Fruit fly (Drosophila melanogaster) whole organism, embryonic: ENCODE results near the gene CG3165.

Experiments
- ATbp ChIP-seq: fragments of 200-800 bp; sonication (Bioruptor generic); optimal IDR thresholded peaks from 2 replicates; lab custom pipeline; 2017; ENCODE audit warnings: missing biosample characterization, mild to moderate bottlenecking, missing genetic modification characterization, missing genetic modification reagents
- B-H1 ChIP-seq: fragments of 200-800 bp; sonication (Bioruptor generic); IDR thresholded peaks from 3 replicates; pipeline ENCODE4 v1.3.6; 2022; ENCODE audit warnings: missing biosample characterization, missing genetic modification characterization
- CG10654 ChIP-seq: fragments of 200-800 bp; sonication (Bioruptor generic); optimal IDR thresholded peaks from 2 replicates; lab custom pipeline; 2016; ENCODE audit warnings: missing biosample characterization, missing genetic modification characterization
- CG10979 ChIP-seq: fragments of 200-800 bp; sonication (Bioruptor generic); optimal IDR thresholded peaks from 2 replicates; lab custom pipeline; 2018; ENCODE audit warnings: missing biosample characterization, mild to moderate bottlenecking, missing genetic modification characterization, moderate library complexity
- CG12219 ChIP-seq: fragments of 200-800 bp; sonication (Bioruptor generic); optimal IDR thresholded peaks from 3 replicates; lab custom pipeline; 2018; ENCODE audit warnings: missing biosample characterization, mild to moderate bottlenecking, missing genetic modification characterization
- CG12299 ChIP-seq: fragments of 200-800 bp; sonication (Bioruptor generic); optimal IDR thresholded peaks from 2 replicates; lab custom pipeline; 2018; ENCODE audit warnings: missing biosample characterization, mild to moderate bottlenecking, missing genetic modification characterization
- CG14050 ChIP-seq: fragments of 200-800 bp; sonication (Bioruptor generic); IDR thresholded peaks from 3 replicates; pipeline ENCODE4 v1.3.6; 2022; ENCODE audit warnings: missing biosample characterization, missing genetic modification characterization
- CG14441 ChIP-seq: fragments of 200-800 bp; sonication (Bioruptor generic); IDR thresholded peaks from 2 replicates; pipeline ENCODE4 v1.3.6; 2022; ENCODE audit warnings: missing biosample characterization, missing genetic modification characterization
- CG15073 ChIP-seq: fragments of 200-800 bp; sonication (Bioruptor generic); optimal IDR thresholded peaks from 2 replicates; lab custom pipeline; 2016; ENCODE audit warnings: missing biosample characterization, missing genetic modification characterization
- CG17912 ChIP-seq: fragments of 200-800 bp; sonication (Bioruptor generic); optimal IDR thresholded peaks from 2 replicates; lab custom pipeline; 2018; ENCODE audit warnings: missing biosample characterization, mild to moderate bottlenecking, missing genetic modification characterization
- CG18011 ChIP-seq: fragments of 200-800 bp; sonication (Bioruptor generic); optimal IDR thresholded peaks from 2 replicates; lab custom pipeline; 2017; ENCODE audit warnings: missing biosample characterization, missing genetic modification characterization, mild to moderate bottlenecking, moderate library complexity, missing genotype
- CG18262 ChIP-seq: fragments of 200-800 bp; optimal IDR thresholded peaks from 3 replicates; lab custom pipeline; 2019; ENCODE audit warnings: missing biosample characterization, mild to moderate bottlenecking, missing genetic modification characterization, moderate library complexity
- CG18619 ChIP-seq: fragments of 200-800 bp; sonication (Bioruptor generic); optimal IDR thresholded peaks from 3 replicates; lab custom pipeline; 2017; ENCODE audit warnings: missing biosample characterization, mild to moderate bottlenecking, missing genetic modification characterization
- CG18764 ChIP-seq: fragments of 200-800 bp; sonication (Bioruptor generic); optimal IDR thresholded peaks from 3 replicates; lab custom pipeline; 2016; ENCODE audit warnings: missing biosample characterization, missing genetic modification characterization
- CG7271 ChIP-seq: fragments of 200-800 bp; sonication (Bioruptor generic); optimal IDR thresholded peaks from 2 replicates; lab custom pipeline; 2018; ENCODE audit warnings: missing biosample characterization, mild to moderate bottlenecking, missing genetic modification characterization, moderate library complexity
- CG8089 ChIP-seq: fragments of 200-800 bp; sonication (Bioruptor generic); optimal IDR thresholded peaks from 3 replicates; lab custom pipeline; 2016; ENCODE audit warnings: missing biosample characterization, missing genetic modification characterization
- CG8765 ChIP-seq: fragments of 200-800 bp; sonication (Bioruptor generic); IDR thresholded peaks from 2 replicates; pipeline ENCODE4 v1.3.6; 2022; ENCODE audit warnings: missing biosample characterization, missing genetic modification characterization
- CG8924 ChIP-seq: fragments of 200-800 bp; optimal IDR thresholded peaks from 3 replicates; lab custom pipeline; 2019; ENCODE audit warnings: missing biosample characterization, mild to moderate bottlenecking, missing genetic modification characterization, moderate library complexity
- CG8944 ChIP-seq: fragments of 200-800 bp; sonication (Bioruptor generic); optimal IDR thresholded peaks from 3 replicates; lab custom pipeline; 2016; ENCODE audit warnings: missing biosample characterization, missing genetic modification characterization
- CG9437 ChIP-seq: fragments of 200-800 bp; sonication (Bioruptor generic); optimal IDR thresholded peaks from 2 replicates; lab custom pipeline; 2018; ENCODE audit warnings: missing biosample characterization, mild to moderate bottlenecking, missing genetic modification characterization
- Camta ChIP-seq: fragments of 200-800 bp; sonication (Bioruptor generic); optimal IDR thresholded peaks from 2 replicates; lab custom pipeline; 2016; ENCODE audit warnings: missing biosample characterization, missing genetic modification characterization
- CkIIα-i1 ChIP-seq: fragments of 200-800 bp; sonication (Bioruptor generic); IDR thresholded peaks from 2 replicates; pipeline ENCODE4 v1.3.6; 2022; ENCODE audit warnings: missing biosample characterization, missing genetic modification characterization
- Dp ChIP-seq: fragments of 200-800 bp; sonication (Bioruptor generic); optimal IDR thresholded peaks from 2 replicates; lab custom pipeline; 2018; ENCODE audit warnings: missing biosample characterization, mild to moderate bottlenecking, missing genetic modification characterization, moderate library complexity
- Fer2 ChIP-seq: fragments of 200-800 bp; sonication (Bioruptor generic); optimal IDR thresholded peaks from 2 replicates; lab custom pipeline; 2018; ENCODE audit warnings: missing biosample characterization, mild to moderate bottlenecking, missing genetic modification characterization, moderate library complexity
- HHEX ChIP-seq: fragments of 200-800 bp; sonication (Bioruptor generic); optimal IDR thresholded peaks from 3 replicates; lab custom pipeline; 2017; ENCODE audit warnings: missing biosample characterization, mild to moderate bottlenecking, missing genetic modification characterization, missing genetic modification reagents
- Hsf ChIP-seq: fragments of 200-800 bp; sonication (Bioruptor generic); optimal IDR thresholded peaks from 3 replicates; lab custom pipeline; 2016; ENCODE audit warnings: missing biosample characterization, missing genetic modification characterization
- MBD-R2 ChIP-seq: fragments of 200-800 bp; sonication (Bioruptor generic); IDR thresholded peaks from 2 replicates; pipeline ENCODE4 v1.3.6; 2022; ENCODE audit warnings: missing biosample characterization, missing genetic modification characterization
- MESR4 ChIP-seq: fragments of 200-800 bp; sonication (Bioruptor generic); optimal IDR thresholded peaks from 2 replicates; lab custom pipeline; 2018; ENCODE audit warnings: missing biosample characterization, mild to moderate bottlenecking, missing genetic modification characterization, moderate library complexity
- NC2β ChIP-seq: fragments of 200-800 bp; sonication (Bioruptor generic); optimal IDR thresholded peaks from 2 replicates; lab custom pipeline; 2016; ENCODE audit warnings: missing biosample characterization, missing genetic modification characterization
- Oli ChIP-seq: fragments of 200-800 bp; sonication (Bioruptor generic); optimal IDR thresholded peaks from 2 replicates; lab custom pipeline; 2018; ENCODE audit warnings: missing biosample characterization, mild to moderate bottlenecking, missing genetic modification characterization, moderate library complexity
- Optix ChIP-seq: fragments of 200-800 bp; sonication (Bioruptor generic); IDR thresholded peaks from 3 replicates; pipeline ENCODE4 v1.3.6; 2022; ENCODE audit warnings: missing biosample characterization, missing genetic modification characterization
- Rx ChIP-seq: fragments of 200-800 bp; sonication (Bioruptor generic); IDR thresholded peaks from 2 replicates; pipeline ENCODE4 v1.3.6; 2022; ENCODE audit warnings: missing biosample characterization, missing genetic modification characterization
- btn ChIP-seq: fragments of 200-800 bp; sonication (Bioruptor generic); optimal IDR thresholded peaks from 2 replicates; lab custom pipeline; 2016; ENCODE audit warnings: missing biosample characterization, missing genetic modification characterization
- chif ChIP-seq, 2 experiments: fragments of 200-800 bp; sonication (Bioruptor generic); optimal IDR thresholded peaks; 3 replicates each; lab custom pipeline; 2016; ENCODE audit warnings: missing biosample characterization in 2 of 2, missing genetic modification characterization in 2 of 2
- ci ChIP-seq: fragments of 200-800 bp; sonication (Bioruptor generic); IDR thresholded peaks from 3 replicates; pipeline ENCODE4 v1.3.6; 2022; ENCODE audit warnings: missing biosample characterization, missing genetic modification characterization
- crol ChIP-seq: fragments of 200-800 bp; sonication (Bioruptor generic); IDR thresholded peaks from 2 replicates; pipeline ENCODE4 v1.3.6; 2022; ENCODE audit warnings: missing biosample characterization, missing genetic modification characterization
- da ChIP-seq: fragments of 200-800 bp; sonication (Bioruptor generic); optimal IDR thresholded peaks from 2 replicates; lab custom pipeline; 2016; ENCODE audit warnings: missing biosample characterization, missing genetic modification characterization
- dati ChIP-seq: fragments of 200-800 bp; sonication (Bioruptor generic); IDR thresholded peaks from 2 replicates; pipeline ENCODE4 v1.3.6; 2022; ENCODE audit warnings: missing biosample characterization, missing genetic modification characterization
- dpn ChIP-seq, 2 experiments: fragments of 200-800 bp; sonication (Bioruptor generic); optimal IDR thresholded peaks; 3 replicates each; lab custom pipeline; 2016; ENCODE audit warnings: missing biosample characterization in 2 of 2, missing genetic modification characterization in 2 of 2
- fd64A ChIP-seq: fragments of 200-800 bp; sonication (Bioruptor generic); optimal IDR thresholded peaks from 3 replicates; lab custom pipeline; 2018; ENCODE audit warnings: missing biosample characterization, mild to moderate bottlenecking, missing genetic modification characterization
- hb ChIP-seq: fragments of 200-800 bp; sonication (Bioruptor generic); IDR thresholded peaks from 3 replicates; pipeline ENCODE4 v1.3.6; 2022; ENCODE audit warnings: missing biosample characterization, missing genetic modification characterization; ENCODE audit not compliant: partially characterized antibody
- her ChIP-seq: fragments of 200-800 bp; sonication (Bioruptor generic); optimal IDR thresholded peaks from 2 replicates; lab custom pipeline; 2016; ENCODE audit warnings: missing biosample characterization, missing genetic modification characterization
- hth ChIP-seq: fragments of >200 bp; optimal IDR thresholded peaks from 2 replicates; lab custom pipeline; 2017; ENCODE audit warnings: inconsistent platforms
- peb ChIP-seq: fragments of 200-800 bp; sonication (Bioruptor generic); IDR thresholded peaks from 2 replicates; pipeline ENCODE4 v1.3.6; 2022; ENCODE audit warnings: missing biosample characterization, missing genetic modification characterization
- prd ChIP-seq, 3 experiments: fragments of >200 bp in 2 of 3; fragments of 200-800 bp in 1 of 3; sonication (Bioruptor generic) in 1 of 3; optimal IDR thresholded peaks in 2 of 3; IDR thresholded peaks in 1 of 3; 2 replicates in 2 of 3; 3 replicates in 1 of 3; pipeline versions ENCODE4 v1.3.6 to Lab custom; 2017 to 2022; ENCODE audit warnings: missing biosample characterization in 1 of 3, missing genetic modification characterization in 1 of 3
- pum ChIP-seq: fragments of 200-800 bp; sonication (Bioruptor generic); optimal IDR thresholded peaks from 2 replicates; lab custom pipeline; 2016; ENCODE audit warnings: missing biosample characterization, missing genetic modification characterization
- row ChIP-seq: fragments of 200-800 bp; sonication (Bioruptor generic); IDR thresholded peaks from 3 replicates; pipeline ENCODE4 v1.3.6; 2022; ENCODE audit warnings: missing biosample characterization, missing genetic modification characterization
- salm ChIP-seq: fragments of 200-800 bp; sonication (Bioruptor generic); optimal IDR thresholded peaks from 2 replicates; lab custom pipeline; 2018; ENCODE audit warnings: missing biosample characterization, mild to moderate bottlenecking, missing genetic modification characterization
- schlank ChIP-seq: fragments of 200-800 bp; sonication (Bioruptor generic); optimal IDR thresholded peaks from 2 replicates; lab custom pipeline; 2018; ENCODE audit warnings: missing biosample characterization, mild to moderate bottlenecking, missing genetic modification characterization
- shn ChIP-seq: fragments of 200-800 bp; sonication (Bioruptor generic); optimal IDR thresholded peaks from 3 replicates; lab custom pipeline; 2016; ENCODE audit warnings: missing biosample characterization, missing genetic modification characterization
- tll ChIP-seq, 2 experiments: fragments of 200-800 bp in 1 of 2; fragments of >200 bp in 1 of 2; sonication (Bioruptor generic) in 1 of 2; optimal IDR thresholded peaks; 2 replicates each; lab custom pipeline; 2017 to 2019; ENCODE audit warnings: missing biosample characterization in 2 of 2, missing genetic modification characterization in 2 of 2, mild to moderate bottlenecking in 1 of 2, moderate library complexity in 1 of 2
- zfh2 ChIP-seq: fragments of 200-800 bp; sonication (Bioruptor generic); optimal IDR thresholded peaks from 2 replicates; lab custom pipeline; 2016; ENCODE audit warnings: missing biosample characterization, missing genetic modification characterization

CG3165 gene

DNA sequence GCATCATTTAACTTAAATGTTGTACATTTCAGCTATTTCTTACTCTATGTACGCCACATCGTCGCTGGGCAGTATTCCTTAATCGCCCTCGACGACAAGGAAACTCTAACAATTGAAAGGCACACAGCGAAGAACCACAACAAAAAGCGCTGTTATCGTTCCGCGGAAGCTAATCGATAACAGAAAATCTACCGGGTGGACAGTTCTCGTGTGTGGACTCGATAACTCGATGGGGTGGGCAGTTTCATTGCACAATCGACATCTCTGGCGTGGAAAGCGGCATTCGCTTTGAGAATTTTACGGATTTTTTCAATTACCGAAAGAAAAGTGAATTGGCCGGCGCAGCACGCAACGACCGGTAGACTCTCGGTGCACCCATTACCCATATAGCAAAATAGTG lies 46.1 kb downstream of the CG3165 start, which contains the start of the genes alpha4GT1 and Prp40 (continued):
- no peak for TF ChIP-seq CG7271
- TF ChIP-seq Rx (GFP tag; lab: Robert Waterston, UW): no peak
- no peak for TF ChIP-seq dati
- no peak for TF ChIP-seq chif (GFP tag; optimal IDR thresholded peaks at IDR 0.05; lab: Kevin White, UChicago)
- TF ChIP-seq CG15073 (GFP tag; lab: Kevin White, UChicago): no peak
- TF ChIP-seq CG18619: no peak
- no peak for TF ChIP-seq Hsf (GFP tag; lab: Kevin White, UChicago)
- TF ChIP-seq CG18764 (GFP tag; lab: Kevin White, UChicago): no peak
- TF ChIP-seq Fer2 (tag; lab: Kevin White, UChicago): no peak
- TF ChIP-seq CG17912 (GFP tag; lab: Kevin White, UChicago): no peak
- no peak for TF ChIP-seq Optix (GFP tag; lab: Robert Waterston, UW)
- TF ChIP-seq peb: no peak
- TF ChIP-seq CkIIα-i1 (GFP tag; lab: Robert Waterston, UW): no peak
- TF ChIP-seq zfh2 (GFP tag; lab: Kevin White, UChicago): no peak
- TF ChIP-seq schlank (tag; lab: Kevin White, UChicago): no peak
- TF ChIP-seq row (GFP tag; lab: Robert Waterston, UW): peak; percentile 38; the same call in 2 of the 3 replicates
- TF ChIP-seq da (GFP tag; lab: Kevin White, UChicago): no peak
- no peak for TF ChIP-seq her
- no peak for TF ChIP-seq btn (GFP tag; lab: Kevin White, UChicago)
- TF ChIP-seq hth (lab: Kevin White, UChicago): no peak
- no peak for TF ChIP-seq B-H1 (GFP tag; lab: Robert Waterston, UW)
- peak; percentile 77 for TF ChIP-seq MESR4 (GFP tag; lab: Kevin White, UChicago)
- no peak for TF ChIP-seq CG9437
- TF ChIP-seq crol (GFP tag; lab: Robert Waterston, UW): no peak
- TF ChIP-seq salm (tag; lab: Kevin White, UChicago): no peak
- TF ChIP-seq CG10654 (GFP tag; lab: Kevin White, UChicago): no peak
- TF ChIP-seq ATbp (GFP tag; lab: Kevin White, UChicago): no peak
- TF ChIP-seq hb (GFP tag; lab: Robert Waterston, UW): peak; percentile 79; the same call in 2 of the 3 replicates
- no peak for TF ChIP-seq NC2β (GFP tag; lab: Kevin White, UChicago)
- TF ChIP-seq CG8944: no peak
- no peak for TF ChIP-seq CG12299 (tag; lab: Kevin White, UChicago)
- TF ChIP-seq dpn (GFP tag; optimal IDR thresholded peaks at IDR 0.05; lab: Kevin White, UChicago): no peak
- TF ChIP-seq Dp (GFP tag; lab: Kevin White, UChicago): peak; percentile 53
- no peak for TF ChIP-seq HHEX (GFP tag; lab: Kevin White, UChicago)
- TF ChIP-seq CG8089 (GFP tag; lab: Kevin White, UChicago): no peak
- no peak for TF ChIP-seq prd (optimal IDR thresholded peaks at IDR 0.05; lab: Kevin White, UChicago)
- TF ChIP-seq prd (GFP tag; IDR thresholded peaks at IDR 0.05; lab: Robert Waterston, UW): no peak
- peak; percentile 98 for TF ChIP-seq MBD-R2 (GFP tag; lab: Robert Waterston, UW)
- TF ChIP-seq CG12219: no peak
- TF ChIP-seq CG10979 (tag; lab: Kevin White, UChicago): no peak
- TF ChIP-seq shn (GFP tag; lab: Kevin White, UChicago): no peak
- no peak for TF ChIP-seq ci
- TF ChIP-seq CG8765: no peak
- TF ChIP-seq Camta (GFP tag; lab: Kevin White, UChicago): no peak
- no peak for TF ChIP-seq CG14050 (GFP tag; lab: Robert Waterston, UW)
- TF ChIP-seq pum (GFP tag; lab: Kevin White, UChicago): no peak
- no peak for TF ChIP-seq CG14441
- no peak for TF ChIP-seq fd64A (GFP tag; lab: Kevin White, UChicago)
- TF ChIP-seq CG8924 (tag; lab: Kevin White, UChicago): no peak
- TF ChIP-seq CG18011 (GFP tag; lab: Kevin White, UChicago): no peak
- no peak for TF ChIP-seq Oli
- no peak for TF ChIP-seq tll (GFP tag; optimal IDR thresholded peaks at IDR 0.05; lab: Kevin White, UChicago)
- TF ChIP-seq CG18262 (tag; lab: Kevin White, UChicago): no peak
